Worm (Caenorhabditis elegans) whole organism, early embryonic: Measurements from ENCODE around the gene srh-303.

Experiments used
- B0310.2 ChIP-seq: sonication (generic microtip); optimal IDR thresholded peaks from 2 replicates; lab custom pipeline; 2016; ENCODE audit warnings: mild to moderate bottlenecking, missing genetic modification characterization, missing compliant biosample characterization
- F13C5.2 ChIP-seq: sonication (generic microtip); optimal IDR thresholded peaks from 2 replicates; lab custom pipeline; 2017; ENCODE audit warnings: mild to moderate bottlenecking, missing genetic modification characterization, inconsistent platforms, missing compliant biosample characterization
- aly-1 ChIP-seq: sonication (generic microtip); optimal IDR thresholded peaks from 2 replicates; lab custom pipeline; 2016; ENCODE audit warnings: missing genetic modification characterization, missing compliant biosample characterization
- ama-1 ChIP-seq: fragments of 150-350 bp; optimal IDR thresholded peaks from 2 replicates; lab custom pipeline; 2014
- ceh-13 ChIP-seq: fragments of 200-800 bp; sonication (Bioruptor generic); optimal IDR thresholded peaks from 2 replicates; lab custom pipeline; 2018; ENCODE audit warnings: mild to moderate bottlenecking, missing genetic modification characterization, missing compliant biosample characterization
- ceh-36 ChIP-seq: sonication (generic microtip); optimal IDR thresholded peaks from 2 replicates; lab custom pipeline; 2016; ENCODE audit warnings: missing genetic modification characterization, inconsistent platforms, missing compliant biosample characterization
- ets-7 ChIP-seq: sonication (generic microtip); optimal IDR thresholded peaks from 2 replicates; lab custom pipeline; 2016; ENCODE audit warnings: missing genotype, missing genetic modification characterization, missing compliant biosample characterization
- flt-1 ChIP-seq: fragments of 200-800 bp; sonication (Bioruptor generic); IDR thresholded peaks from 2 replicates; pipeline ENCODE4 v1.3.6; 2022; ENCODE audit warnings: missing genetic modification characterization, missing compliant biosample characterization
- hmbx-1 ChIP-seq: sonication (generic microtip); optimal IDR thresholded peaks from 2 replicates; lab custom pipeline; 2016; ENCODE audit warnings: mild to moderate bottlenecking, missing genetic modification characterization, missing compliant biosample characterization
- hmg-4 ChIP-seq: fragments of 200-800 bp; sonication (Bioruptor generic); optimal IDR thresholded peaks from 2 replicates; lab custom pipeline; 2018; ENCODE audit warnings: mild to moderate bottlenecking, missing genetic modification characterization, missing compliant biosample characterization
- hnd-1 ChIP-seq: sonication (generic microtip); optimal IDR thresholded peaks from 2 replicates; lab custom pipeline; 2016; ENCODE audit warnings: missing genetic modification characterization, missing compliant biosample characterization
- pes-1 ChIP-seq: fragments of 200-800 bp; sonication (Bioruptor generic); IDR thresholded peaks from 2 replicates; pipeline ENCODE4 v1.3.6; 2022; ENCODE audit warnings: missing genetic modification reagents, missing genetic modification characterization, missing compliant biosample characterization
- scrt-1 ChIP-seq: fragments of 200-800 bp; sonication (Bioruptor generic); IDR thresholded peaks from 2 replicates; pipeline ENCODE4 v1.3.6; 2022; ENCODE audit warnings: missing genetic modification characterization, missing compliant biosample characterization
- sea-1 ChIP-seq: fragments of 200-800 bp; sonication (Bioruptor generic); conservative IDR thresholded peaks from 2 replicates; pipeline ENCODE4 v1.3.6; 2022; ENCODE audit warnings: missing genetic modification characterization, missing compliant biosample characterization
- tbx-11 ChIP-seq: fragments of 200-800 bp; sonication (Bioruptor generic); IDR thresholded peaks from 2 replicates; pipeline ENCODE4 v1.3.6; 2022; ENCODE audit warnings: missing genetic modification characterization, missing compliant biosample characterization
- tbx-37 ChIP-seq: fragments of 200-800 bp; sonication (Bioruptor generic); conservative IDR thresholded peaks from 2 replicates; pipeline ENCODE4 v1.3.6; 2022; ENCODE audit warnings: missing genetic modification reagents, missing genetic modification characterization, missing compliant biosample characterization
- tra-4 ChIP-seq: sonication (generic microtip); optimal IDR thresholded peaks from 2 replicates; lab custom pipeline; 2017; ENCODE audit warnings: missing genetic modification characterization, missing compliant biosample characterization

The srh-303 gene

DNA sequence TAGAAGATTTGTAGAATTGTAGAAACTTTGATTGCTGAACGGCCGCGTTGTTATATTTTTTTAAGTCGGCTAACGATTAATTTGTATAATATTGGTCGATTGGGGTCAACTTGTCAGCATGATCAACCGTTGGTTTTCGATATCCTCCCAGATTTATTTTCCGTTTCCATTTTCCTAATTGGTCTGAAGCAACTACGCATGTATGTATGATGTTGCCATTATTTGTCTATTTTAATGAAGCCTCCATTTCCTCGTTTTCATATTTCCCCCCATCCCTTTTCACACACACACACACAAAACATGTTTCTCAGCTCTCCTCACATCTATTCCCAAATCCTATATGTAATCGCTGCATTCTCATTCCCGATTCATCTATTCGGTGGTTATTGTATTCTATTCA, 30.9 kb upstream of the srh-303 start, which contains the start of gene srh-287:
Gene srh-287, plus strand, starts transcription at position 301 of the 400 bp plus-strand sequence.
- TF ChIP-seq ets-7 (tag; lab: Kevin White, UChicago) (no peak), sea-1 (GFP tag; lab: Robert Waterston, UW) (no peak), tbx-37 (no peak), aly-1 (tag; lab: Kevin White, UChicago) (no peak), flt-1 (GFP tag; lab: Robert Waterston, UW) (no peak), pes-1 (no peak), B0310.2 (no peak), hnd-1 (tag; lab: Kevin White, UChicago) (no peak), ceh-36 (tag; lab: Kevin White, UChicago) (no peak), hmbx-1 (tag; lab: Kevin White, UChicago) (no peak), ama-1 (lab: Kevin White, UChicago) (no peak), tbx-11 (GFP tag; lab: Robert Waterston, UW) (no peak), F13C5.2 (tag; lab: Kevin White, UChicago) (no peak), scrt-1 (GFP tag; lab: Robert Waterston, UW) (no peak), ceh-13 (no peak)

DNA sequence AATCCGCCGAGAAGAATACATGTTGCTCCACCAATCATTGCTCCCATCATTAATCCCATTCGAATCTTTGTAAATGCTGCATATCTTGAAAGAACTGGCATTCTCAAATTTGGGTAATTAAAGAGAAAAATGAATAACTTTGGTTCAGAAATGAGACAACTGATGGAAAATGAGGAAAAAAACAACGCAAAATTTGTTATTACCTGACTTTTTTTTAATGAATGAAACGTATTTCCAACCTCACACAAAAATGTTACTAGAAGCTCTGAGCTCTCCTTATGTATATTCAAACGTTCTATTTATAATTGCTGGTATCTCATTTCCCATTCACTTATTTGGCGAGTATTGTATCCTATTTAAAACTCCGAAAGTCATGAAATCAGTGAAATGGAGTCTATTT, 28.9 kb upstream of the srh-303 start, which contains the start of the genes Y94A7B.11 and srh-292:
Gene Y94A7B.11, minus strand, starts transcription at position 101 of the 400 bp plus-strand sequence.
Gene srh-292, plus strand, starts transcription at position 251 of the 400 bp plus-strand sequence.
- no peak for TF ChIP-seq aly-1 (tag; lab: Kevin White, UChicago)
- no peak for TF ChIP-seq ama-1 (lab: Kevin White, UChicago)
- TF ChIP-seq tra-4 (tag; lab: Kevin White, UChicago), result no peak
- no peak for TF ChIP-seq F13C5.2 (tag; lab: Kevin White, UChicago)
- TF ChIP-seq B0310.2, result no peak
- no peak for TF ChIP-seq ets-7 (tag; lab: Kevin White, UChicago)

DNA sequence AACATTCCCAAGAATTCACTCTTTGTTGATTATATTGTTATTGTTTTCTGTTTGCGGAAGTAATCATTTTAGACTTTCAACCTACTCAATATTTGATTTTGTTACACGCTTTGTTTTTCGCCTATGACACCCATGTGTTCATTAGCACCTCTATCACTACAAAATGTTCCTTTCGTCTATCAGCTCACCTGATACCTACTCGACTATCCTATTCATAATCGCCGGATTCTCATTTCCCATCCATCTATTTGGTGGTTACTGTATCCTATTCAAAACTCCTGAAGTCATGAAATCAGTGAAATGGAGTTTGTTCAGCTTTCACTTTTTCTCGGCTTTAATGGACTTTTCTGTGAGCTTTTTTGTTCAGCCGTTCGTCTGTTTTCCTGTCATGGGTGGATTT, 26.1 kb upstream of the srh-303 start, which contains the start of gene srh-291:
Gene srh-291, plus strand, starts transcription at position 301 of the 400 bp plus-strand sequence.
- TF ChIP-seq hmbx-1 (tag; lab: Kevin White, UChicago) (no peak), B0310.2 (no peak), hnd-1 (tag; lab: Kevin White, UChicago) (no peak), ceh-36 (tag; lab: Kevin White, UChicago) (no peak), tbx-11 (GFP tag; lab: Robert Waterston, UW) (no peak), scrt-1 (GFP tag; lab: Robert Waterston, UW) (no peak), F13C5.2 (tag; lab: Kevin White, UChicago) (no peak), hmg-4 (GFP tag; lab: Kevin White, UChicago) (no peak), tbx-37 (no peak)

DNA sequence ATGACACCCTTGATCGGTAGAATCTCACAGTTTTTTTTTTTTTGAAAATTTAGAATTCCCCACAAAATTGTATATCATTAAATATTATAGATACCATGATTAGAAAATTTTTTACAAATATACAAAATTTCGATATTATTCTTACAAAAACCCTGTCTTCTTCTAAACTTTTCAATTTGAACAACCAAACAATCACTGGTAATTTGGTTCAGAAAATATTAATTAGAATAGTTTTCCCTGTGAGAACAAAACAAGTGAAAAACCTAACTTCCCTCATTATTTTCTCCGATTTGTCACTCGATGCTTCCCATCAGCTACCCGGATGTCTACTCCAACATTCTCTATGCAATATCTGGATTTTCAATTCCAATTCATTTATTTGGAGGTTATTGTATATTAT, 21.4 kb upstream of the srh-303 start, which contains the start of gene srh-296:
Gene srh-296, plus strand, starts transcription at position 301 of the 400 bp plus-strand sequence.
- no peak for TF ChIP-seq flt-1 (GFP tag; lab: Robert Waterston, UW)
- TF ChIP-seq ets-7 (tag; lab: Kevin White, UChicago), result no peak
- no peak for TF ChIP-seq hmbx-1 (tag; lab: Kevin White, UChicago)
- no peak for TF ChIP-seq ceh-36 (tag; lab: Kevin White, UChicago)
- TF ChIP-seq ceh-13, result no peak
- TF ChIP-seq hmg-4 (GFP tag; lab: Kevin White, UChicago), result no peak
- no peak for TF ChIP-seq F13C5.2 (tag; lab: Kevin White, UChicago)
- no peak for TF ChIP-seq aly-1 (tag; lab: Kevin White, UChicago)
- no peak for TF ChIP-seq pes-1
- TF ChIP-seq tra-4 (tag; lab: Kevin White, UChicago), result no peak
- TF ChIP-seq ama-1 (lab: Kevin White, UChicago), result no peak
- no peak for TF ChIP-seq B0310.2
- TF ChIP-seq hnd-1 (tag; lab: Kevin White, UChicago), result no peak
- no peak for TF ChIP-seq sea-1 (GFP tag; lab: Robert Waterston, UW)

DNA sequence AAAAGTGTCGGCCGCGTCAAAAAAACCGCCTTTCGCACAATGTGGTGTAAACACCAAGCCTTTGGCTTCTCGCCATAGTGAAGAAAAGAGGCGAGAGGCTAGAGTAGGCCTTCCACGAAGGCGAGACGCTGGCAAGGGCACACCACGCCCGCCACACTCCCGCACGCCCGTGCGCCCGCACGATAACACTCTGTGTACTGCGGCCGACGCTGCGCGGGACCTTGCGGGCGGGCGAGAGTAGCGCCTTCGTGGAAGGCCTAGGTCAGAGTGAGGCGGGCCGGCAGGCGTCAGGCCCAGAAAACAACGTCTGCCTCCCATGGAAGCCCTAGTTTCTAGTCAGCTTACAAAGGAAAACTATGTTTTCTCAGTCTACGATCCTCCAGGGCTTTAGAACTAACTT, 19.3 kb upstream of the srh-303 start:
- TF ChIP-seq aly-1 (tag; lab: Kevin White, UChicago), result peak; percentile 31
- TF ChIP-seq tbx-11 (GFP tag; lab: Robert Waterston, UW), result no peak

DNA sequence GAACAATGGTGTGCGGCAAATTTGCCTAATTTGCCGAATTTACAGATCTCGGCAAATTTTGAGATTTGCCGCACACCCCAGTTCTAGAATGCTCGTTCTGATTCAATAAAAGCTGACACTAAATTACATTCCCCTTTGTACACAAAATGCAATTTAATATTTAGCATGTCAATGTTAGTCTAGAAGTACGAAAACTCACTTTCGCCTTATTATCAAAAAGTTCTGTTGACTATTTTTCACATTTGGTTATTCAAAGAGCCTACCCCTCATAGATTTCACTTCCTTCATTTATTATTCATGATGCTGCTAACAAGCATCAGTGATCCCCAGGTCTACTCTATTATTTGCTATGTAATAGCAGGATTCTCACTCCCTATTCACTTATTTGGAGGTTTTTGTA, 12.9 kb upstream of the srh-303 start, which contains the start of gene srh-298:
Gene srh-298, plus strand, starts transcription at position 301 of the 400 bp plus-strand sequence.
- TF ChIP-seq hmg-4 (GFP tag; lab: Kevin White, UChicago) (no peak), tbx-11 (GFP tag; lab: Robert Waterston, UW) (no peak), ceh-36 (tag; lab: Kevin White, UChicago) (no peak), ama-1 (lab: Kevin White, UChicago) (no peak)

DNA sequence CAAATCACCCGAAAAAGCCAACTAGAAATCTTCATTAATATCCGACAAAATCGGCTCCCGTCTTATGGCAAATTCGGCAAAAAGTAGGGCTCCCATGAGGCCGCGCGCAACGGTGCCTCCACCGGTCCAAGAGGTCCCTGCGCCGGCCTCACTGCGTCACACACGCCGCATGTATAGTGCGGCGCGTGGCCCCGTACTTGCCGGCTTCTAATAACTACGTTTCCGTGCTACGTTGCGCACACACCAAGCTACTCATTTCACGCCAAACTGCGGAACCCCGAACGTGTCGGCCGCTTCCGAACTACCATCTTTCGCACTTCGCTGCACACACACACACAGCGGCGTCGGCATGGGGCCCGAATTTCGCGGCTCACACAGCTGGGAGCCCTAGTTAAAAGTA, 11.7 kb upstream of the srh-303 start:
- TF ChIP-seq hmbx-1 (tag; lab: Kevin White, UChicago), result no peak
- no peak for TF ChIP-seq scrt-1 (GFP tag; lab: Robert Waterston, UW)

DNA sequence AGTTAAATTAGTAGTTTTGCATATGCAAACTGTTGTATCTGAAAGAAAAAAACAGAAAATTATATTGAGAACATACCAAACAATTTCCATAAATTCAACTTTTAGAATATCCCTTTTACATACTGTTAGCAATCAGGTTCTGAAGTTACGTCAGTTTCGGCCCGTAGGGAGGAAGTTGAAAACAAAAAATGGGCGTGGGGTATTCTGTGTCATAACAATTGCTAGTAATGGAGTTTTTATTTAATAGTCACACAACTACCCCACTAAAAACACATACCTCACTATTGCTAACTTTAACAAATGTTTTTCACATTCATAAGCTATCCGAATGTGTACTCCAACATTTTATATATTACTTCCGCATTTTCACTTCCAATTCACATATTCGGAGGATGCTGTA, 9.6 kb upstream of the srh-303 start, which contains the start of gene srh-300:
Gene srh-300, plus strand, starts transcription at position 301 of the 400 bp plus-strand sequence.
- TF ChIP-seq tbx-11 (GFP tag; lab: Robert Waterston, UW) (no peak), ceh-36 (tag; lab: Kevin White, UChicago) (no peak), sea-1 (GFP tag; lab: Robert Waterston, UW) (no peak)
